Fruit fly (Drosophila melanogaster) whole organism, prepupa: ENCODE data around the gene Or85f.

Experiments used
- Blimp-1 ChIP-seq: fragments of 200-800 bp; sonication (Bioruptor generic); optimal IDR thresholded peaks from 3 replicates; lab custom pipeline; 2017; ENCODE audit warnings: missing biosample characterization, missing genetic modification characterization, mild to moderate bottlenecking, moderate library complexity, missing genetic modification reagents
- Hr39 ChIP-seq: fragments of 200-800 bp; sonication (Bioruptor generic); optimal IDR thresholded peaks from 2 replicates; lab custom pipeline; 2016; ENCODE audit warnings: missing biosample characterization, missing genetic modification characterization
- Lpt ChIP-seq: fragments of 200-800 bp; sonication (Bioruptor generic); optimal IDR thresholded peaks from 3 replicates; lab custom pipeline; 2016; ENCODE audit warnings: missing biosample characterization, missing genetic modification characterization
- Sox102F ChIP-seq: fragments of 200-800 bp; sonication (Bioruptor generic); optimal IDR thresholded peaks from 2 replicates; lab custom pipeline; 2016; ENCODE audit warnings: missing biosample characterization, mild to moderate bottlenecking, missing genetic modification characterization
- Sox15 ChIP-seq: fragments of 200-800 bp; sonication (Bioruptor generic); optimal IDR thresholded peaks from 3 replicates; lab custom pipeline; 2016; ENCODE audit warnings: missing biosample characterization, missing genetic modification characterization
- fd59A ChIP-seq: fragments of 200-800 bp; sonication (Bioruptor generic); optimal IDR thresholded peaks from 2 replicates; lab custom pipeline; 2017; ENCODE audit warnings: missing biosample characterization, mild to moderate bottlenecking, missing genetic modification characterization, missing genetic modification reagents
- fkh ChIP-seq: fragments of 200-800 bp; sonication (Bioruptor generic); optimal IDR thresholded peaks from 3 replicates; lab custom pipeline; 2017; ENCODE audit warnings: missing biosample characterization, mild to moderate bottlenecking, missing genetic modification characterization, moderate library complexity
- salr ChIP-seq, 2 experiments: fragments of 200-800 bp; sonication (Bioruptor generic); optimal IDR thresholded peaks; 3 replicates each; lab custom pipeline; 2016 to 2018; ENCODE audit warnings: missing biosample characterization in 2 of 2, missing genetic modification characterization in 2 of 2, mild to moderate bottlenecking in 1 of 2

- TF ChIP-seq Blimp-1 (GFP tag; lab: Kevin White, UChicago) (peak; percentile 40), Sox102F (GFP tag; lab: Kevin White, UChicago) (peak; percentile 65), fd59A (GFP tag; lab: Kevin White, UChicago) (no peak), Hr39 (peak; percentile 79), Sox15 (GFP tag; lab: Kevin White, UChicago) (peak; percentile 42), Lpt (GFP tag; lab: Kevin White, UChicago) (peak; percentile 45), fkh (GFP tag; lab: Kevin White, UChicago) (peak; percentile 40), salr (GFP tag; optimal IDR thresholded peaks at IDR 0.05; lab: Kevin White, UChicago) (peak; percentile 10 to 55)
Measured at dm6 chr3R:9399951-9400392, 2.0 kb downstream of the Or85f start, which contains the start of gene CG34117.
